Fruit fly (Drosophila melanogaster): Measurements from ENCODE around the gene CG11756.

dm6 chrX:11351351-11351750, 3.4 kb downstream of the CG11756 start:
- no peak for TF ChIP-seq psq (optimal IDR thresholded peaks at IDR 0.05)
- TF ChIP-seq Dll (optimal IDR thresholded peaks at IDR 0.05): no peak
- TF ChIP-seq EcR (GFP tag; optimal IDR thresholded peaks at IDR 0.05): no peak
- no peak for TF ChIP-seq CG8478 (optimal IDR thresholded peaks at IDR 0.05)
